Fruit fly (Drosophila melanogaster) whole organism, pupa: ENCODE measurements around the gene CG46270.

Experiments
- CG10348 ChIP-seq: fragments of 200-800 bp; sonication (Bioruptor generic); IDR thresholded peaks from 2 replicates; pipeline ENCODE4 v1.3.6; 2022; ENCODE audit warnings: missing biosample characterization, missing genetic modification characterization
- CG12605 ChIP-seq: fragments of 200-800 bp; sonication (Bioruptor generic); IDR thresholded peaks from 2 replicates; pipeline ENCODE4 v1.3.6; 2022; ENCODE audit warnings: missing biosample characterization, missing genetic modification characterization
- CG13204 ChIP-seq: fragments of 200-800 bp; sonication (Bioruptor generic); optimal IDR thresholded peaks from 2 replicates; lab custom pipeline; 2018; ENCODE audit warnings: missing biosample characterization, mild to moderate bottlenecking, missing genetic modification characterization, moderate library complexity
- CG14655 ChIP-seq: fragments of 200-800 bp; sonication (Bioruptor generic); optimal IDR thresholded peaks from 3 replicates; lab custom pipeline; 2017; ENCODE audit warnings: mild to moderate bottlenecking, missing biosample characterization, missing genetic modification reagents, missing genetic modification characterization
- CG15710 ChIP-seq: fragments of 200-800 bp; sonication (Bioruptor generic); optimal IDR thresholded peaks from 2 replicates; lab custom pipeline; 2018; ENCODE audit warnings: missing biosample characterization, mild to moderate bottlenecking, missing genetic modification characterization, moderate library complexity
- CG17806 ChIP-seq: fragments of 200-800 bp; sonication (Bioruptor generic); optimal IDR thresholded peaks from 2 replicates; lab custom pipeline; 2018; ENCODE audit warnings: missing biosample characterization, mild to moderate bottlenecking, missing genetic modification characterization, moderate library complexity
- CG32121 ChIP-seq: fragments of 200-800 bp; sonication (Bioruptor generic); IDR thresholded peaks from 2 replicates; pipeline ENCODE4 v1.3.6; 2022; ENCODE audit warnings: missing biosample characterization, missing genetic modification characterization
- CG34367 ChIP-seq: fragments of 200-800 bp; sonication (Bioruptor generic); optimal IDR thresholded peaks from 2 replicates; lab custom pipeline; 2018; ENCODE audit warnings: missing biosample characterization, mild to moderate bottlenecking, missing genetic modification characterization
- CG4496 ChIP-seq: fragments of 200-800 bp; sonication (Bioruptor generic); IDR thresholded peaks from 3 replicates; pipeline ENCODE4 v1.3.6; 2022; ENCODE audit warnings: missing biosample characterization, missing genetic modification characterization
- CG8159 ChIP-seq: fragments of 200-800 bp; sonication (Bioruptor generic); optimal IDR thresholded peaks from 3 replicates; lab custom pipeline; 2018; ENCODE audit warnings: missing biosample characterization, mild to moderate bottlenecking, missing genetic modification characterization, moderate library complexity
- CG8301 ChIP-seq: fragments of 200-800 bp; sonication (Bioruptor generic); optimal IDR thresholded peaks from 2 replicates; lab custom pipeline; 2018; ENCODE audit warnings: missing biosample characterization, mild to moderate bottlenecking, missing genetic modification characterization
- CG9948 ChIP-seq: fragments of 200-800 bp; sonication (Bioruptor generic); optimal IDR thresholded peaks from 2 replicates; lab custom pipeline; 2018; ENCODE audit warnings: missing biosample characterization, mild to moderate bottlenecking, missing genetic modification characterization, moderate library complexity
- D1 ChIP-seq: fragments of 200-800 bp; sonication (Bioruptor generic); optimal IDR thresholded peaks from 2 replicates; lab custom pipeline; 2018; ENCODE audit warnings: missing biosample characterization, mild to moderate bottlenecking, missing genetic modification characterization, moderate library complexity
- EcR ChIP-seq: fragments of 200-800 bp; sonication (Bioruptor generic); optimal IDR thresholded peaks from 3 replicates; lab custom pipeline; 2019; ENCODE audit warnings: missing biosample characterization, missing genetic modification characterization, mild to moderate bottlenecking, moderate library complexity, missing genetic modification reagents
- Ets98B ChIP-seq: fragments of 200-800 bp; sonication (Bioruptor generic); IDR thresholded peaks from 2 replicates; pipeline ENCODE4 v1.3.6; 2022; ENCODE audit warnings: missing biosample characterization, missing genetic modification characterization
- Pif1A ChIP-seq: fragments of 200-800 bp; sonication (Bioruptor generic); optimal IDR thresholded peaks from 3 replicates; lab custom pipeline; 2016; ENCODE audit warnings: missing biosample characterization, missing genetic modification characterization
- Pif1B ChIP-seq: fragments of 200-800 bp; sonication (Bioruptor generic); optimal IDR thresholded peaks from 3 replicates; lab custom pipeline; 2016; ENCODE audit warnings: missing biosample characterization, missing genetic modification characterization
- Snoo ChIP-seq: fragments of 200-800 bp; sonication (Bioruptor generic); optimal IDR thresholded peaks from 3 replicates; lab custom pipeline; 2017; ENCODE audit warnings: missing biosample characterization, mild to moderate bottlenecking, missing genetic modification characterization, inconsistent platforms
- fd96Ca ChIP-seq: fragments of 200-800 bp; sonication (Bioruptor generic); IDR thresholded peaks from 3 replicates; pipeline ENCODE4 v1.3.6; 2022; ENCODE audit warnings: missing biosample characterization, missing genetic modification characterization
- gl ChIP-seq: fragments of 200-800 bp; sonication (Bioruptor generic); optimal IDR thresholded peaks from 2 replicates; lab custom pipeline; 2018; ENCODE audit warnings: missing biosample characterization, mild to moderate bottlenecking, missing genetic modification characterization
- rn ChIP-seq: fragments of 200-800 bp; sonication (Bioruptor generic); IDR thresholded peaks from 2 replicates; pipeline ENCODE4 v1.3.6; 2022; ENCODE audit warnings: missing biosample characterization, missing genetic modification characterization

The CG46270 gene

DNA sequence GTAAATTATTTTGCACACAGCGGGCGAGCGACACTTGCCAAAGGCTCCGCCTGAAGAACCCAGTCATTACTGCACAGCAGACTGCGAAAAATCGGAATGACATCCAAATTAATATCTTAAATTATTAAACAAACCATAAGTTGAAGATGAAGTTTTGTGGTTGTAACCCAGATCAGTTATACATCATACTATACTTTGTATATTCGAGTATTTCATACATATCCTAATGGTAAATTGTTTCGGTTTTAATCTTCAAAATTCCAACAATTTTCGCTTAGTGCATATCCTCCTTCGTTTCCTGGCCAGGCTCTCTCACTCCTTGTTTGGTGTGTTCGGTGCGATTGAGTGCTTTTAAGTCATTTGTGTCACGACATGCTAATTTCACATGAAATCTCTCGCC lies 35.3 kb upstream of the CG46270 start:
- TF ChIP-seq CG4496 (GFP tag; lab: Robert Waterston, UW) (no peak), fd96Ca (GFP tag; lab: Robert Waterston, UW) (no peak), CG32121 (no peak), Pif1A (GFP tag; lab: Kevin White, UChicago) (no peak), Ets98B (GFP tag; lab: Robert Waterston, UW) (no peak), EcR (GFP tag; lab: Kevin White, UChicago) (no peak), CG34367 (tag; lab: Kevin White, UChicago) (peak; percentile 38), CG13204 (no peak), CG17806 (tag; lab: Kevin White, UChicago) (peak; percentile 56), Pif1B (GFP tag; lab: Kevin White, UChicago) (no peak), CG12605 (no peak), CG8301 (tag; lab: Kevin White, UChicago) (peak; percentile 29), gl (peak; percentile 22), CG8159 (tag; lab: Kevin White, UChicago) (peak; percentile 63), rn (GFP tag; lab: Robert Waterston, UW) (no peak), CG14655 (GFP tag; lab: Kevin White, UChicago) (peak; percentile 53), CG15710 (peak; percentile 47), D1 (tag; lab: Kevin White, UChicago) (no peak), CG9948 (tag; lab: Kevin White, UChicago) (peak; percentile 27), CG10348 (GFP tag; lab: Robert Waterston, UW) (no peak), Snoo (tag; lab: Kevin White, UChicago) (no peak)
- TF ChIP-seq, all 21 proteins: peak for 8

DNA sequence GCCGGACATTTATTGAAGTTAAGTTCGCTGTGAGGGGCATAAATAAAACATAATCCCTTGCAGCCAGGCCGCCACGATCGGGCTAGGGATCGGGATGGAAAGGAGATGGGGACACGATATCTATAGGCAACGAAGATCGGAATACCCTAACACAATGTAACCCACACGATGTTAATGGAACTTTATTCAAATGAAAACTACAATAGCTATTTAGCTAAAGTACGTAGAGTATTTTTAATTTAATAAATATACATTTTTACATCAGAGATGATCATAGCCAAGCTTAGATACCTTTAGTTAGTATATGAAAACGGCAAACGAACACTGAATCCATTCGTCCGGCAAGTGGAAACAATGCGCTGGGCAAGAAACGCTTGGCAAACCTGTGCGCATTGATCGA lies 26.7 kb upstream of the CG46270 start:
- no peak for TF ChIP-seq CG32121
- TF ChIP-seq Snoo (tag; lab: Kevin White, UChicago), result peak; percentile 50
- TF ChIP-seq CG4496 (GFP tag; lab: Robert Waterston, UW), result peak; percentile 44; the same call in 1 of the 3 replicates
- peak; percentile 68 for TF ChIP-seq CG14655 (GFP tag; lab: Kevin White, UChicago)
- no peak for TF ChIP-seq EcR (GFP tag; lab: Kevin White, UChicago)
- peak; percentile 75 for TF ChIP-seq CG15710
- TF ChIP-seq CG34367 (tag; lab: Kevin White, UChicago), result peak; percentile 59
- no peak for TF ChIP-seq gl
- peak; percentile 82 for TF ChIP-seq CG17806 (tag; lab: Kevin White, UChicago)
- peak; percentile 34 for TF ChIP-seq CG8301 (tag; lab: Kevin White, UChicago)
- peak; percentile 54 for TF ChIP-seq Pif1A (GFP tag; lab: Kevin White, UChicago)
- peak; percentile 61 for TF ChIP-seq Pif1B (GFP tag; lab: Kevin White, UChicago)
- TF ChIP-seq Ets98B (GFP tag; lab: Robert Waterston, UW), result 0 out of 2 replicates have a peak, but pooled peaks have one; percentile 45
- TF ChIP-seq CG12605, result no peak
- TF ChIP-seq CG8159 (tag; lab: Kevin White, UChicago), result peak; percentile 81
- peak; percentile 13 for TF ChIP-seq D1 (tag; lab: Kevin White, UChicago)
- TF ChIP-seq CG9948 (tag; lab: Kevin White, UChicago), result peak; percentile 68
- TF ChIP-seq, all 21 proteins: peak for 13

DNA sequence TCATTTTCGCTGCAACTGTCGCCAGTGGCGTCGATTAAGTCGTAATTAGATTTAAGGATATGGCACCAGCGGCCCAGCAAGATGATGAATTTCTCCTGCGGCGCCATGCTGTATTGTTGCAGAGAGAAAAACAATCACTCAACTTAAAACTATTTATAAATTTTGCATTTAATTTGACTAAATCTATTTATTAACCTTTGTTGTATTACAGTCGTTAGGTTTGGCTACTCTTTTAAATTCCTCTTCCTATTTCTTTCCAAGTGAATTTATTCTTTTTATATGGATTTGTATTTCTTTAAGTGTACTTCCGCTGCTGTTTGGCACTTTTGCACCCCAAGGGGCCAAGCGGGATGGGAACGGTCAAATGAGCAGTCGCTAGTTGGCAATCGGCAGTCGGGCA lies 20.7 kb upstream of the CG46270 start:
- TF ChIP-seq rn (GFP tag; lab: Robert Waterston, UW), result no peak
- TF ChIP-seq CG14655 (GFP tag; lab: Kevin White, UChicago), result no peak
- TF ChIP-seq CG34367 (tag; lab: Kevin White, UChicago), result no peak
- no peak for TF ChIP-seq CG8159 (tag; lab: Kevin White, UChicago)
- no peak for TF ChIP-seq CG9948 (tag; lab: Kevin White, UChicago)
- TF ChIP-seq fd96Ca (GFP tag; lab: Robert Waterston, UW), result no peak
- no peak for TF ChIP-seq CG12605
- no peak for TF ChIP-seq CG15710
- no peak for TF ChIP-seq Pif1B (GFP tag; lab: Kevin White, UChicago)
- TF ChIP-seq Snoo (tag; lab: Kevin White, UChicago), result no peak
- no peak for TF ChIP-seq CG8301 (tag; lab: Kevin White, UChicago)
- TF ChIP-seq CG10348 (GFP tag; lab: Robert Waterston, UW), result no peak
- TF ChIP-seq CG17806 (tag; lab: Kevin White, UChicago), result no peak
- TF ChIP-seq D1 (tag; lab: Kevin White, UChicago), result no peak
- no peak for TF ChIP-seq CG32121
- no peak for TF ChIP-seq Pif1A (GFP tag; lab: Kevin White, UChicago)
- no peak for TF ChIP-seq CG4496 (GFP tag; lab: Robert Waterston, UW)
- TF ChIP-seq Ets98B (GFP tag; lab: Robert Waterston, UW), result no peak

DNA sequence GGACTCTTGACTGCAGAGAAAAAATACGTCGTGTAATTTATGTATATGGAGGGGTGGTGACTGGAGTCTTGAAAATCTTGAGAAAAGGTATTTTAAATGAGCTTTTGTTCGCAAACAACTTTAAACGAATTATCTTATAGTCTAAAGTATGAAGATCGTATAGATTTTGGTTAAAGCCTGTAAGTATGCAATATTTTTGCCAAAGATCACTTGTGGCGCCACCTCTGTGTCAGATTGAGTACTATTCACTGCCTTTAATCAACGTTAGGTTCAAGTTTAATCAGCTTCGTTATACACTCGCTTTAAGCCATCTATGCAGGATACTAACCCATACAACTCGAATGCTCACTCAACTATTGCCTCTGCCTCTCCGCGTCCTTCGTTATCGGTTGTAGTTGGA lies 8.8 kb upstream of the CG46270 start:
- TF ChIP-seq D1 (tag; lab: Kevin White, UChicago) (no peak), Pif1A (GFP tag; lab: Kevin White, UChicago) (no peak), CG4496 (GFP tag; lab: Robert Waterston, UW) (no peak), EcR (GFP tag; lab: Kevin White, UChicago) (no peak), Snoo (tag; lab: Kevin White, UChicago) (no peak), CG13204 (no peak), CG34367 (tag; lab: Kevin White, UChicago) (no peak), CG8301 (tag; lab: Kevin White, UChicago) (no peak), CG14655 (GFP tag; lab: Kevin White, UChicago) (no peak), fd96Ca (GFP tag; lab: Robert Waterston, UW) (no peak)

DNA sequence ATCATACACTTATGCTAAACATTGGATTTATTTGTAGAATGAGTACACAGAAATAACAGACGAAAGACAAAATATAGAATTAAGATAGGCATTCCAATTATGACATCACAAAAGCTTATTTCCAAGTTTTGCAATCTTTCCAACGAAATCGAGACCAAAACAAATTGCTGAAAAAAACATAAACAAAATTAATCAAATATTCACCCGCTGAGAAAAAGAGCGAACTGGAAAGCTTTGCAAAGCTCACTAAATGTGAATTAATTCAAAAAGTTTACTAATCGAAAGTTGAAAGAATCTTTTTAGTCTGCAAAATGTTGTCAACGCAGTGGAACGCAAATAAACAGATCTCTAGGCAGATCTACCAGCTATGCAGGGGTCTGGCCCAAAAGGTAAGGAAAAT lies 6.3 kb upstream of the CG46270 start, which contains the start of gene Cyp12e1:
TSS of gene Cyp12e1 (plus strand) at position 301 of the 400 bp plus-strand sequence.
- TF ChIP-seq CG8159 (tag; lab: Kevin White, UChicago), result no peak
